Worm (Caenorhabditis elegans): ENCODE data around the gene T25D1.2.

ce11 chrX:16548290-16548689 lies 32.9 kb downstream of the T25D1.2 start:
- TF ChIP-seq unc-130 (GFP tag; optimal IDR thresholded peaks at IDR 0.05) (no peak), chd-7 (tag; optimal IDR thresholded peaks at IDR 0.05) (no peak), cebp-1 (GFP tag; IDR thresholded peaks at IDR 0.05) (no peak), cebp-1 (tag; optimal IDR thresholded peaks at IDR 0.05) (no peak), F49E8.2 (tag; optimal IDR thresholded peaks at IDR 0.05; ENCODE audit: insufficient read depth) (no peak), attf-6 (GFP tag; IDR thresholded peaks at IDR 0.05) (no peak)

Data from whole organism, young adult.